Worm (Caenorhabditis elegans) whole organism, L4 larva: ENCODE data around the gene W03C9.6.
A peak's percentile ranks its signal among the peaks of the same experiment; 100 is the strongest.

ENCODE experiments used
- F37D6.2 ChIP-seq: sonication (generic microtip); optimal IDR thresholded peaks from 2 replicates; lab custom pipeline; 2016; ENCODE audit warnings: mild to moderate bottlenecking, missing genetic modification characterization, missing compliant biosample characterization
- F44E2.7 ChIP-seq: fragments of 200-800 bp; sonication (Bioruptor generic); IDR thresholded peaks from 2 replicates; pipeline ENCODE4 v2.1.2; 2022; ENCODE audit warnings: missing genetic modification characterization, missing compliant biosample characterization
- F49E8.2 ChIP-seq: sonication (generic microtip); optimal IDR thresholded peaks from 2 replicates; lab custom pipeline; 2016; ENCODE audit warnings: missing compliant biosample characterization, mild to moderate bottlenecking, missing genetic modification characterization, borderline replicate concordance
- Y105C5A.15 ChIP-seq: fragments of 200-800 bp; sonication (Bioruptor generic); IDR thresholded peaks from 2 replicates; pipeline ENCODE4 v1.3.6; 2022; ENCODE audit warnings: missing genetic modification characterization, missing compliant biosample characterization
- Y5F2A.4 ChIP-seq: fragments of 200-800 bp; sonication (Bioruptor generic); optimal IDR thresholded peaks from 2 replicates; lab custom pipeline; 2018; ENCODE audit warnings: mild to moderate bottlenecking, missing genetic modification characterization, missing compliant biosample characterization
- Y75B8A.6 ChIP-seq: fragments of 200-800 bp; sonication (Bioruptor generic); IDR thresholded peaks from 2 replicates; pipeline ENCODE4 v1.3.6; 2022; ENCODE audit warnings: missing genetic modification reagents, missing genetic modification characterization, missing compliant biosample characterization
- ZK337.2 ChIP-seq: fragments of 200-800 bp; sonication (Bioruptor generic); IDR thresholded peaks from 2 replicates; pipeline ENCODE4 v1.3.6; 2022; ENCODE audit warnings: missing genetic modification reagents, missing genetic modification characterization, missing compliant biosample characterization
- aly-2 ChIP-seq: sonication (generic microtip); optimal IDR thresholded peaks from 2 replicates; lab custom pipeline; 2018; ENCODE audit warnings: missing biosample characterization, missing genetic modification characterization
- attf-4 ChIP-seq: sonication (generic microtip); optimal IDR thresholded peaks from 3 replicates; lab custom pipeline; 2017; ENCODE audit warnings: missing biosample characterization, missing genetic modification characterization
- ceh-20 ChIP-seq: fragments of 200-800 bp; sonication (Bioruptor generic); IDR thresholded peaks from 2 replicates; pipeline ENCODE4 v1.3.6; 2022; ENCODE audit warnings: missing genetic modification reagents, missing genetic modification characterization, missing compliant biosample characterization
- ceh-62 ChIP-seq: sonication (generic microtip); optimal IDR thresholded peaks from 2 replicates; lab custom pipeline; 2017; ENCODE audit warnings: missing biosample characterization, missing genetic modification characterization
- ceh-82 ChIP-seq: sonication (generic microtip); optimal IDR thresholded peaks from 2 replicates; lab custom pipeline; 2017; ENCODE audit warnings: missing biosample characterization, missing genetic modification characterization
- ces-1 ChIP-seq: fragments of 150-350 bp; sonication (generic microtip); optimal IDR thresholded peaks from 4 replicates; lab custom pipeline; 2014; ENCODE audit warnings: missing biosample characterization, missing genetic modification reagents, missing genetic modification characterization
- cey-2 ChIP-seq: sonication (generic microtip); optimal IDR thresholded peaks from 3 replicates; lab custom pipeline; 2017; ENCODE audit warnings: missing genetic modification characterization, mild to moderate bottlenecking, missing compliant biosample characterization, antibody characterized with exemption, borderline replicate concordance; ENCODE audit not compliant: insufficient read depth
- ctbp-1 ChIP-seq: fragments of 200-800 bp; sonication (Bioruptor generic); IDR thresholded peaks from 2 replicates; pipeline ENCODE4 v1.3.6; 2022; ENCODE audit warnings: missing genetic modification reagents, missing genetic modification characterization, missing compliant biosample characterization
- daf-12 ChIP-seq: fragments of 150-350 bp; optimal IDR thresholded peaks from 2 replicates; lab custom pipeline; 2014; ENCODE audit warnings: missing biosample characterization, missing genetic modification reagents, missing genetic modification characterization
- daf-16 ChIP-seq, 3 experiments: sonication (generic microtip); optimal IDR thresholded peaks; 2 replicates each; lab custom pipeline; 2016 to 2017; ENCODE audit warnings: missing genetic modification characterization in 3 of 3, missing genetic modification reagents in 3 of 3, mild to moderate bottlenecking in 2 of 3, missing compliant biosample characterization in 2 of 3, missing biosample characterization in 1 of 3, moderate library complexity in 1 of 3
- daf-19 ChIP-seq: fragments of 200-800 bp; sonication (Bioruptor generic); conservative IDR thresholded peaks from 2 replicates; pipeline ENCODE4 v1.3.6; 2022; ENCODE audit warnings: missing genetic modification characterization, missing compliant biosample characterization
- dmd-6 ChIP-seq: fragments of 200-800 bp; sonication (Bioruptor generic); IDR thresholded peaks from 2 replicates; pipeline ENCODE4 v1.3.6; 2022; ENCODE audit warnings: missing genetic modification reagents, missing genetic modification characterization, missing compliant biosample characterization
- dmd-8 ChIP-seq: fragments of 200-800 bp; sonication (Bioruptor generic); IDR thresholded peaks from 2 replicates; pipeline ENCODE4 v1.3.6; 2022; ENCODE audit warnings: missing genetic modification characterization, missing compliant biosample characterization
- dve-1 ChIP-seq: sonication (generic microtip); optimal IDR thresholded peaks from 2 replicates; lab custom pipeline; 2017; ENCODE audit warnings: antibody characterized with exemption, mild to moderate bottlenecking, missing genetic modification characterization, missing compliant biosample characterization; ENCODE audit not compliant: insufficient read depth
- egl-27 ChIP-seq: sonication (generic microtip); optimal IDR thresholded peaks from 3 replicates; lab custom pipeline; 2017; ENCODE audit warnings: missing biosample characterization, missing genetic modification reagents, missing genetic modification characterization
- fkh-10 ChIP-seq: fragments of 150-350 bp; optimal IDR thresholded peaks from 2 replicates; lab custom pipeline; 2014; ENCODE audit warnings: missing biosample characterization, missing genetic modification reagents, missing genetic modification characterization
- hlh-11 ChIP-seq: fragments of 200-800 bp; sonication (Bioruptor generic); optimal IDR thresholded peaks from 2 replicates; lab custom pipeline; 2018; ENCODE audit warnings: mild to moderate bottlenecking, missing genetic modification characterization, missing compliant biosample characterization
- lim-7 ChIP-seq: fragments of 200-800 bp; sonication (Bioruptor generic); IDR thresholded peaks from 2 replicates; pipeline ENCODE4 v1.3.6; 2022; ENCODE audit warnings: missing genetic modification characterization, missing compliant biosample characterization
- lin-29 ChIP-seq: fragments of 200-800 bp; sonication (Bioruptor generic); IDR thresholded peaks from 2 replicates; pipeline ENCODE4 v1.3.6; 2022; ENCODE audit warnings: missing genetic modification reagents, missing genetic modification characterization, missing compliant biosample characterization
- lir-3 ChIP-seq: sonication (generic microtip); optimal IDR thresholded peaks from 2 replicates; lab custom pipeline; 2016; ENCODE audit warnings: mild to moderate bottlenecking, missing genetic modification characterization, missing compliant biosample characterization
- madf-5 ChIP-seq, 2 experiments: fragments of 200-800 bp; sonication (Bioruptor generic); IDR thresholded peaks; 2 replicates each; pipeline ENCODE4 v1.3.6; 2022; ENCODE audit warnings: missing compliant biosample characterization in 2 of 2, missing genetic modification characterization in 2 of 2
- mep-1 ChIP-seq: fragments of 150-350 bp; sonication (generic microtip); optimal IDR thresholded peaks from 3 replicates; lab custom pipeline; 2014; ENCODE audit warnings: missing biosample characterization, missing genetic modification characterization
- mxl-2 ChIP-seq: fragments of 200-800 bp; sonication (Bioruptor generic); conservative IDR thresholded peaks from 2 replicates; pipeline ENCODE4 v1.3.6; 2022; ENCODE audit warnings: missing genetic modification reagents, missing genetic modification characterization, missing compliant biosample characterization
- nhr-10 ChIP-seq: fragments of 150-350 bp; optimal IDR thresholded peaks from 2 replicates; lab custom pipeline; 2014; ENCODE audit warnings: missing biosample characterization, missing genetic modification characterization
- nhr-11 ChIP-seq: fragments of 150-350 bp; optimal IDR thresholded peaks from 2 replicates; lab custom pipeline; 2014; ENCODE audit warnings: missing biosample characterization, missing genetic modification characterization
- nhr-111 ChIP-seq: fragments of 200-800 bp; sonication (Bioruptor generic); optimal IDR thresholded peaks from 2 replicates; lab custom pipeline; 2018; ENCODE audit warnings: mild to moderate bottlenecking, missing genetic modification characterization, missing compliant biosample characterization
- nhr-237 ChIP-seq: sonication (generic microtip); optimal IDR thresholded peaks from 2 replicates; lab custom pipeline; 2017; ENCODE audit warnings: missing biosample characterization, missing genetic modification characterization
- nhr-25 ChIP-seq: sonication (generic microtip); optimal IDR thresholded peaks from 2 replicates; lab custom pipeline; 2017; ENCODE audit warnings: missing genetic modification characterization, mild to moderate bottlenecking, missing compliant biosample characterization, antibody characterized with exemption, moderate library complexity, borderline replicate concordance; ENCODE audit not compliant: insufficient read depth
- nhr-28 ChIP-seq: fragments of 150-350 bp; optimal IDR thresholded peaks from 2 replicates; lab custom pipeline; 2014; ENCODE audit warnings: missing biosample characterization, missing genetic modification characterization
- nhr-41 ChIP-seq: fragments of 200-800 bp; sonication (Bioruptor generic); IDR thresholded peaks from 2 replicates; pipeline ENCODE4 v1.3.6; 2022; ENCODE audit warnings: missing genetic modification reagents, missing genetic modification characterization, missing compliant biosample characterization
- nhr-42 ChIP-seq: fragments of 200-800 bp; sonication (Bioruptor generic); IDR thresholded peaks from 2 replicates; pipeline ENCODE4 v1.3.6; 2022; ENCODE audit warnings: missing genetic modification characterization, missing compliant biosample characterization
- pqm-1 ChIP-seq: sonication (generic microtip); optimal IDR thresholded peaks from 2 replicates; lab custom pipeline; 2017; ENCODE audit warnings: missing biosample characterization, missing genetic modification characterization
- snpc-1.2 ChIP-seq: fragments of 200-800 bp; sonication (Bioruptor generic); IDR thresholded peaks from 2 replicates; pipeline ENCODE4 v1.3.6; 2022; ENCODE audit warnings: missing genetic modification reagents, missing genetic modification characterization, missing compliant biosample characterization
- spr-1 ChIP-seq: sonication (generic microtip); optimal IDR thresholded peaks from 2 replicates; lab custom pipeline; 2016; ENCODE audit warnings: mild to moderate bottlenecking, missing genetic modification characterization, missing compliant biosample characterization
- spr-3 ChIP-seq: fragments of 200-800 bp; sonication (Bioruptor generic); optimal IDR thresholded peaks from 2 replicates; lab custom pipeline; 2018; ENCODE audit warnings: mild to moderate bottlenecking, missing genetic modification characterization, missing compliant biosample characterization
- unc-130 ChIP-seq: sonication (generic microtip); optimal IDR thresholded peaks from 2 replicates; lab custom pipeline; 2016; ENCODE audit warnings: missing genetic modification reagents, missing genetic modification characterization, missing compliant biosample characterization
- unc-39 ChIP-seq: sonication (generic microtip); optimal IDR thresholded peaks from 2 replicates; lab custom pipeline; 2017; ENCODE audit warnings: missing biosample characterization, missing genetic modification characterization
- unc-62 ChIP-seq, 3 experiments: fragments of 150-350 bp in 1 of 3; sonication (generic microtip); optimal IDR thresholded peaks in 2 of 3; peaks in 1 of 3; 1 replicate in 1 of 3; 2 replicates in 2 of 3; lab custom pipeline; 2014 to 2017; ENCODE audit warnings: missing biosample characterization in 3 of 3, missing genetic modification characterization in 3 of 3, missing genetic modification reagents in 3 of 3, missing genotype in 1 of 3
- vab-7 ChIP-seq: fragments of 200-800 bp; sonication (Bioruptor generic); IDR thresholded peaks from 2 replicates; pipeline ENCODE4 v1.3.6; 2022; ENCODE audit warnings: missing genetic modification reagents, missing genetic modification characterization, missing compliant biosample characterization
- zfp-3 ChIP-seq: fragments of 200-800 bp; sonication (Bioruptor generic); conservative IDR thresholded peaks from 2 replicates; pipeline ENCODE4 v1.3.6; 2022; ENCODE audit warnings: missing genetic modification reagents, missing genetic modification characterization, missing compliant biosample characterization
- zip-11 ChIP-seq: fragments of 200-800 bp; sonication (Bioruptor generic); IDR thresholded peaks from 2 replicates; pipeline ENCODE4 v1.3.6; 2022; ENCODE audit warnings: missing genetic modification characterization, missing compliant biosample characterization
- zip-2 ChIP-seq: fragments of 150-350 bp; optimal IDR thresholded peaks from 2 replicates; lab custom pipeline; 2014; ENCODE audit warnings: missing biosample characterization, missing genetic modification characterization
- ztf-7 ChIP-seq: fragments of 150-350 bp; optimal IDR thresholded peaks from 2 replicates; lab custom pipeline; 2014; ENCODE audit warnings: missing biosample characterization, missing genetic modification characterization

The W03C9.6 gene

ce11 chrII:11980110-11980509 is 25.8 kb downstream of the W03C9.6 start:
- TF ChIP-seq daf-16 (GFP tag; optimal IDR thresholded peaks at IDR 0.05; lab: Kevin White, UChicago) (peak; percentile 36 to 58), daf-16 (tag; optimal IDR thresholded peaks at IDR 0.05; lab: Kevin White, UChicago) (peak; percentile 69), aly-2 (no peak), ceh-20 (GFP tag; lab: Robert Waterston, UW) (0 out of 2 replicates have a peak, but pooled peaks have one; percentile 43), spr-3 (GFP tag; lab: Kevin White, UChicago) (no peak), madf-5 (GFP tag; IDR thresholded peaks at IDR 0.05; lab: Robert Waterston, UW) (peak in 1 of 2 experiments; percentile 64; a peak in 1 of 4 replicates), ctbp-1 (peak; percentile 65), daf-12 (tag; lab: Kevin White, UChicago) (no peak), F44E2.7 (GFP tag; lab: Robert Waterston, UW) (no peak), egl-27 (tag; lab: Kevin White, UChicago) (no peak), nhr-42 (peak; percentile 92), dve-1 (peak; percentile 91), Y5F2A.4 (GFP tag; lab: Kevin White, UChicago) (no peak), unc-39 (tag; lab: Kevin White, UChicago) (no peak), lim-7 (GFP tag; lab: Robert Waterston, UW) (no peak), dmd-8 (GFP tag; lab: Robert Waterston, UW) (no peak), dmd-6 (GFP tag; lab: Robert Waterston, UW) (no peak; the same call in 1 of the 2 replicates), lir-3 (tag; lab: Kevin White, UChicago) (peak; percentile 72), mxl-2 (GFP tag; lab: Robert Waterston, UW) (no peak), mep-1 (tag; lab: Kevin White, UChicago) (peak; percentile 95), nhr-41 (GFP tag; lab: Robert Waterston, UW) (0 out of 2 replicates have a peak, but pooled peaks have one; percentile 19), unc-130 (GFP tag; lab: Kevin White, UChicago) (peak; percentile 86), snpc-1.2 (GFP tag; lab: Robert Waterston, UW) (peak; percentile 59; the same call in 1 of the 2 replicates), ZK337.2 (peak; percentile 83; the same call in 1 of the 2 replicates), ztf-7 (tag; lab: Kevin White, UChicago) (peak; percentile 0), vab-7 (GFP tag; lab: Robert Waterston, UW) (peak; percentile 82), F37D6.2 (peak; percentile 82), nhr-11 (peak; percentile 79), nhr-10 (tag; lab: Kevin White, UChicago) (no peak), nhr-111 (GFP tag; lab: Kevin White, UChicago) (no peak), nhr-237 (no peak), nhr-25 (tag; lab: Kevin White, UChicago) (peak; percentile 30), Y105C5A.15 (GFP tag; lab: Robert Waterston, UW) (0 out of 2 replicates have a peak, but pooled peaks have one; percentile 26), ces-1 (GFP tag; lab: Kevin White, UChicago) (peak; percentile 83), F49E8.2 (tag; lab: Kevin White, UChicago) (peak; percentile 42), zip-2 (tag; lab: Kevin White, UChicago) (no peak), Y75B8A.6 (GFP tag; lab: Robert Waterston, UW) (no peak; the same call in 1 of the 2 replicates), zfp-3 (peak; percentile 89), fkh-10 (GFP tag; lab: Kevin White, UChicago) (peak; percentile 92), ceh-82 (tag; lab: Kevin White, UChicago) (no peak), nhr-28 (tag; lab: Kevin White, UChicago) (peak; percentile 58), cey-2 (tag; lab: Kevin White, UChicago) (no peak), daf-19 (no peak), hlh-11 (tag; lab: Kevin White, UChicago) (peak; percentile 91), lin-29 (GFP tag; lab: Robert Waterston, UW) (peak; percentile 27; the same call in 1 of the 2 replicates), attf-4 (tag; lab: Kevin White, UChicago) (no peak), zip-11 (GFP tag; lab: Robert Waterston, UW) (no peak), ceh-62 (tag; lab: Kevin White, UChicago) (no peak), unc-62 (GFP tag; optimal IDR thresholded peaks at IDR 0.05 in 1 of 2; lab: Kevin White, UChicago) (peak in 1 of 2 experiments; percentile 3), unc-62 (tag; optimal IDR thresholded peaks at IDR 0.05; lab: Kevin White, UChicago) (no peak), pqm-1 (tag; lab: Kevin White, UChicago) (no peak), spr-1 (tag; lab: Kevin White, UChicago) (peak; percentile 77)
